Fruit fly (Drosophila melanogaster) whole organism, embryonic: Measurements from ENCODE around the gene CG14835.

Experiments
- ATbp ChIP-seq: fragments of 200-800 bp; sonication (Bioruptor generic); optimal IDR thresholded peaks from 2 replicates; lab custom pipeline; 2017; ENCODE audit warnings: missing biosample characterization, mild to moderate bottlenecking, missing genetic modification characterization, missing genetic modification reagents
- CG10366 ChIP-seq: fragments of 200-800 bp; sonication (Bioruptor generic); IDR thresholded peaks from 2 replicates; pipeline ENCODE4 v1.3.6; 2022; ENCODE audit warnings: missing biosample characterization, missing genetic modification characterization
- CG11085 ChIP-seq: fragments of 200-800 bp; sonication (Bioruptor generic); IDR thresholded peaks from 2 replicates; pipeline ENCODE4 v1.3.6; 2022; ENCODE audit warnings: missing biosample characterization, missing genetic modification characterization
- CG11247 ChIP-seq: fragments of 200-800 bp; sonication (Bioruptor generic); IDR thresholded peaks from 2 replicates; pipeline ENCODE4 v1.3.6; 2022; ENCODE audit warnings: missing biosample characterization, missing genetic modification characterization
- CG11695 ChIP-seq: fragments of 200-800 bp; sonication (Bioruptor generic); IDR thresholded peaks from 3 replicates; pipeline ENCODE4 v1.3.6; 2022; ENCODE audit warnings: missing biosample characterization, missing genetic modification characterization
- CG13624 ChIP-seq: fragments of 200-800 bp; sonication (Bioruptor generic); optimal IDR thresholded peaks from 2 replicates; lab custom pipeline; 2016; ENCODE audit warnings: missing biosample characterization, missing genetic modification characterization
- CG15011 ChIP-seq: fragments of 200-800 bp; sonication (Bioruptor generic); optimal IDR thresholded peaks from 3 replicates; lab custom pipeline; 2018; ENCODE audit warnings: missing biosample characterization, mild to moderate bottlenecking, missing genetic modification characterization
- CG15269 ChIP-seq: fragments of 200-800 bp; sonication (Bioruptor generic); optimal IDR thresholded peaks from 2 replicates; lab custom pipeline; 2018; ENCODE audit warnings: missing biosample characterization, mild to moderate bottlenecking, missing genetic modification characterization, moderate library complexity
- CG17186 ChIP-seq: fragments of 200-800 bp; sonication (Bioruptor generic); optimal IDR thresholded peaks from 3 replicates; lab custom pipeline; 2017; ENCODE audit warnings: missing biosample characterization, missing genetic modification reagents, missing genetic modification characterization
- CG17829 ChIP-seq: fragments of 200-800 bp; optimal IDR thresholded peaks from 2 replicates; lab custom pipeline; 2019; ENCODE audit warnings: missing biosample characterization, mild to moderate bottlenecking, missing genetic modification characterization, moderate library complexity
- CG1832 ChIP-seq: fragments of 200-800 bp; sonication (Bioruptor generic); optimal IDR thresholded peaks from 2 replicates; lab custom pipeline; 2017; ENCODE audit warnings: missing biosample characterization, mild to moderate bottlenecking, missing genetic modification characterization, inconsistent platforms
- CG30431 ChIP-seq: fragments of 200-800 bp; sonication (Bioruptor generic); optimal IDR thresholded peaks from 2 replicates; lab custom pipeline; 2017; ENCODE audit warnings: missing biosample characterization, missing genetic modification characterization
- CG31388 ChIP-seq: fragments of 200-800 bp; sonication (Bioruptor generic); optimal IDR thresholded peaks from 2 replicates; lab custom pipeline; 2016; ENCODE audit warnings: missing biosample characterization, missing genetic modification characterization
- CG31441 ChIP-seq: fragments of 200-800 bp; sonication (Bioruptor generic); IDR thresholded peaks from 2 replicates; pipeline ENCODE4 v1.3.6; 2022; ENCODE audit warnings: missing biosample characterization, missing genetic modification characterization
- CG33557 ChIP-seq: fragments of 200-800 bp; sonication (Bioruptor generic); optimal IDR thresholded peaks from 2 replicates; lab custom pipeline; 2019; ENCODE audit warnings: missing biosample characterization, mild to moderate bottlenecking, missing genetic modification characterization, moderate library complexity
- CG3407 ChIP-seq: fragments of 200-800 bp; sonication (Bioruptor generic); optimal IDR thresholded peaks from 2 replicates; lab custom pipeline; 2018; ENCODE audit warnings: missing biosample characterization, mild to moderate bottlenecking, missing genetic modification characterization
- CG4328 ChIP-seq: fragments of 200-800 bp; sonication (Bioruptor generic); optimal IDR thresholded peaks from 3 replicates; lab custom pipeline; 2017; ENCODE audit warnings: missing biosample characterization, missing genetic modification reagents, missing genetic modification characterization
- CG4820 ChIP-seq: fragments of 200-800 bp; sonication (Bioruptor generic); optimal IDR thresholded peaks from 3 replicates; lab custom pipeline; 2016; ENCODE audit warnings: missing biosample characterization, missing genetic modification characterization
- CG5180 ChIP-seq: fragments of 200-800 bp; sonication (Bioruptor generic); optimal IDR thresholded peaks from 3 replicates; lab custom pipeline; 2017; ENCODE audit warnings: missing biosample characterization, missing genetic modification characterization, mild to moderate bottlenecking, moderate library complexity, missing genetic modification reagents
- CG6272 ChIP-seq: fragments of 200-800 bp; sonication (Bioruptor generic); IDR thresholded peaks from 2 replicates; pipeline ENCODE4 v1.3.6; 2022; ENCODE audit warnings: missing biosample characterization, missing genetic modification characterization
- CG7839 ChIP-seq: fragments of 200-800 bp; sonication (Bioruptor generic); optimal IDR thresholded peaks from 3 replicates; lab custom pipeline; 2018; ENCODE audit warnings: missing biosample characterization, mild to moderate bottlenecking, missing genetic modification characterization, moderate library complexity
- CG8089 ChIP-seq: fragments of 200-800 bp; sonication (Bioruptor generic); optimal IDR thresholded peaks from 3 replicates; lab custom pipeline; 2016; ENCODE audit warnings: missing biosample characterization, missing genetic modification characterization
- CG8388 ChIP-seq: fragments of 200-800 bp; sonication (Bioruptor generic); optimal IDR thresholded peaks from 2 replicates; lab custom pipeline; 2019; ENCODE audit warnings: missing biosample characterization, mild to moderate bottlenecking, missing genetic modification characterization, moderate library complexity
- CG8924 ChIP-seq: fragments of 200-800 bp; optimal IDR thresholded peaks from 3 replicates; lab custom pipeline; 2019; ENCODE audit warnings: missing biosample characterization, mild to moderate bottlenecking, missing genetic modification characterization, moderate library complexity
- CrebB ChIP-seq: fragments of 200-800 bp; sonication (Bioruptor generic); optimal IDR thresholded peaks from 3 replicates; lab custom pipeline; 2018; ENCODE audit warnings: missing biosample characterization, mild to moderate bottlenecking, missing genetic modification characterization
- E2f2 ChIP-seq: fragments of 200-800 bp; sonication (Bioruptor generic); IDR thresholded peaks from 2 replicates; pipeline ENCODE4 v1.3.6; 2022; ENCODE audit warnings: missing biosample characterization, missing genetic modification characterization
- Gug ChIP-seq: fragments of 200-800 bp; sonication (Bioruptor generic); IDR thresholded peaks from 4 replicates; pipeline ENCODE4 v1.3.6; 2022; ENCODE audit warnings: missing biosample characterization, missing genetic modification characterization
- Opbp ChIP-seq: fragments of 200-800 bp; sonication (Bioruptor generic); IDR thresholded peaks from 3 replicates; pipeline ENCODE4 v1.3.6; 2022; ENCODE audit warnings: missing biosample characterization, missing genetic modification characterization; ENCODE audit not compliant: partially characterized antibody
- Optix ChIP-seq: fragments of 200-800 bp; sonication (Bioruptor generic); IDR thresholded peaks from 3 replicates; pipeline ENCODE4 v1.3.6; 2022; ENCODE audit warnings: missing biosample characterization, missing genetic modification characterization
- Tbp ChIP-seq: fragments of >200 bp; optimal IDR thresholded peaks from 2 replicates; lab custom pipeline; 2018; ENCODE audit warnings: missing biosample characterization, missing genetic modification characterization
- Trl ChIP-seq, 3 experiments: fragments of >200 bp in 2 of 3; fragments of 200-800 bp in 1 of 3; sonication (Bioruptor generic) in 1 of 3; optimal IDR thresholded peaks; 2 replicates in 1 of 3; 3 replicates in 2 of 3; lab custom pipeline; 2016 to 2017; ENCODE audit warnings: missing biosample characterization in 1 of 3, missing genetic modification characterization in 1 of 3
- caup ChIP-seq: fragments of 200-800 bp; sonication (Bioruptor generic); optimal IDR thresholded peaks from 3 replicates; lab custom pipeline; 2017; ENCODE audit warnings: missing biosample characterization, mild to moderate bottlenecking, missing genetic modification characterization, moderate library complexity; ENCODE audit not compliant: severe bottlenecking
- corto ChIP-seq: fragments of 200-800 bp; sonication (Bioruptor generic); optimal IDR thresholded peaks from 2 replicates; lab custom pipeline; 2016; ENCODE audit warnings: missing biosample characterization, mild to moderate bottlenecking, missing genetic modification characterization, moderate library complexity
- dmrt99B ChIP-seq: fragments of 200-800 bp; sonication (Bioruptor generic); optimal IDR thresholded peaks from 2 replicates; lab custom pipeline; 2018; ENCODE audit warnings: missing biosample characterization, mild to moderate bottlenecking, missing genetic modification characterization, moderate library complexity
- kni ChIP-seq: fragments of 200-800 bp; sonication (Bioruptor generic); optimal IDR thresholded peaks from 3 replicates; lab custom pipeline; 2017; ENCODE audit warnings: mild to moderate bottlenecking, missing biosample characterization, missing genetic modification reagents, missing genetic modification characterization
- lab ChIP-seq: fragments of 200-800 bp; sonication (Bioruptor generic); optimal IDR thresholded peaks from 3 replicates; lab custom pipeline; 2017; ENCODE audit warnings: missing biosample characterization, missing genetic modification characterization, mild to moderate bottlenecking, moderate library complexity, missing genetic modification reagents
- luna ChIP-seq: fragments of 200-800 bp; sonication (Bioruptor generic); optimal IDR thresholded peaks from 2 replicates; lab custom pipeline; 2016; ENCODE audit warnings: missing biosample characterization, missing genetic modification characterization
- maf-S ChIP-seq: fragments of 200-800 bp; sonication (Bioruptor generic); optimal IDR thresholded peaks from 2 replicates; lab custom pipeline; 2016; ENCODE audit warnings: missing biosample characterization, missing genetic modification characterization
- odd ChIP-seq: fragments of 200-800 bp; sonication (Bioruptor generic); optimal IDR thresholded peaks from 2 replicates; lab custom pipeline; 2017; ENCODE audit warnings: missing biosample characterization, mild to moderate bottlenecking, missing genetic modification characterization
- p53 ChIP-seq: fragments of 200-800 bp; sonication (Bioruptor generic); optimal IDR thresholded peaks from 2 replicates; lab custom pipeline; 2016; ENCODE audit warnings: missing biosample characterization, missing genetic modification characterization
- pzg ChIP-seq: fragments of 200-800 bp; sonication (Bioruptor generic); optimal IDR thresholded peaks from 3 replicates; lab custom pipeline; 2018; ENCODE audit warnings: missing biosample characterization, mild to moderate bottlenecking, missing genetic modification characterization, moderate library complexity
- salm ChIP-seq: fragments of 200-800 bp; sonication (Bioruptor generic); optimal IDR thresholded peaks from 2 replicates; lab custom pipeline; 2018; ENCODE audit warnings: missing biosample characterization, mild to moderate bottlenecking, missing genetic modification characterization
- sc ChIP-seq, 3 experiments: fragments of >200 bp in 2 of 3; fragments of 200-800 bp in 1 of 3; sonication (Bioruptor generic) in 1 of 3; optimal IDR thresholded peaks; 2 replicates in 2 of 3; 3 replicates in 1 of 3; lab custom pipeline; 2017; ENCODE audit warnings: mild to moderate bottlenecking in 1 of 3, missing biosample characterization in 1 of 3, missing genetic modification characterization in 1 of 3, missing genetic modification reagents in 1 of 3
- unc-4 ChIP-seq: fragments of 200-800 bp; sonication (Bioruptor generic); IDR thresholded peaks from 2 replicates; pipeline ENCODE4 v1.3.6; 2022; ENCODE audit warnings: missing biosample characterization, missing genetic modification characterization; ENCODE audit not compliant: partially characterized antibody
- vnd ChIP-seq: fragments of 200-800 bp; sonication (Bioruptor generic); IDR thresholded peaks from 3 replicates; pipeline ENCODE4 v1.3.6; 2022; ENCODE audit warnings: missing biosample characterization, missing genetic modification characterization; ENCODE audit not compliant: partially characterized antibody
- zfh1 ChIP-seq: fragments of 200-800 bp; sonication (Bioruptor generic); IDR thresholded peaks from 3 replicates; pipeline ENCODE4 v1.3.6; 2022; ENCODE audit warnings: missing biosample characterization, missing genetic modification characterization

CG14835 gene

dm6 chr3L:7434715-7435653 lies 2.3 kb downstream of the CG14835 start, which contains the start of gene Rac2 (continued):
- TF ChIP-seq salm (tag; lab: Kevin White, UChicago) (peak; percentile 7), luna (GFP tag; lab: Kevin White, UChicago) (no peak), CG30431 (GFP tag; lab: Kevin White, UChicago) (no peak), CG10366 (GFP tag; lab: Robert Waterston, UW) (no peak), CG4328 (GFP tag; lab: Kevin White, UChicago) (no peak), CG8924 (peak; percentile 13), corto (no peak), Trl (optimal IDR thresholded peaks at IDR 0.05; lab: Kevin White, UChicago) (peak; percentile 95), Trl (GFP tag; optimal IDR thresholded peaks at IDR 0.05; lab: Kevin White, UChicago) (peak; percentile 77), p53 (GFP tag; lab: Kevin White, UChicago) (no peak), Gug (GFP tag; lab: Robert Waterston, UW) (no peak; the same call in 3 of the 4 replicates), E2f2 (GFP tag; lab: Robert Waterston, UW) (peak; percentile 40; the same call in 1 of the 2 replicates), CG3407 (GFP tag; lab: Kevin White, UChicago) (no peak), lab (GFP tag; lab: Kevin White, UChicago) (peak; percentile 49), CG8388 (GFP tag; lab: Kevin White, UChicago) (no peak), zfh1 (no peak), CG11085 (GFP tag; lab: Robert Waterston, UW) (no peak), CG7839 (tag; lab: Kevin White, UChicago) (peak; percentile 31), CrebB (tag; lab: Kevin White, UChicago) (peak; percentile 11), CG17829 (tag; lab: Kevin White, UChicago) (peak; percentile 15), CG15269 (tag; lab: Kevin White, UChicago) (peak; percentile 5), CG11247 (GFP tag; lab: Robert Waterston, UW) (0 out of 2 replicates have a peak, but pooled peaks have one; percentile 4), CG6272 (no peak), Opbp (peak; percentile 53; the same call in 2 of the 3 replicates), kni (peak; percentile 82), Optix (0 out of 3 replicates have a peak, but pooled peaks have one; percentile 19), sc (optimal IDR thresholded peaks at IDR 0.05; lab: Kevin White, UChicago) (no peak), sc (GFP tag; optimal IDR thresholded peaks at IDR 0.05; lab: Kevin White, UChicago) (no peak), CG11695 (GFP tag; lab: Robert Waterston, UW) (0 out of 3 replicates have a peak, but pooled peaks have one; percentile 27), dmrt99B (peak; percentile 5), CG33557 (GFP tag; lab: Kevin White, UChicago) (peak; percentile 27), ATbp (GFP tag; lab: Kevin White, UChicago) (no peak), CG15011 (GFP tag; lab: Kevin White, UChicago) (no peak), vnd (GFP tag; lab: Robert Waterston, UW) (no peak), maf-S (GFP tag; lab: Kevin White, UChicago) (no peak), CG17186 (GFP tag; lab: Kevin White, UChicago) (no peak), odd (GFP tag; lab: Kevin White, UChicago) (peak; percentile 22), unc-4 (no peak; the same call in 1 of the 2 replicates), CG31441 (GFP tag; lab: Robert Waterston, UW) (peak; percentile 16; the same call in 1 of the 2 replicates), CG5180 (GFP tag; lab: Kevin White, UChicago) (no peak), pzg (GFP tag; lab: Kevin White, UChicago) (no peak), Tbp (GFP tag; lab: Kevin White, UChicago) (no peak), CG1832 (GFP tag; lab: Kevin White, UChicago) (peak; percentile 95), CG13624 (no peak), CG8089 (GFP tag; lab: Kevin White, UChicago) (no peak), CG31388 (no peak), CG4820 (GFP tag; lab: Kevin White, UChicago) (no peak), caup (GFP tag; lab: Kevin White, UChicago) (peak; percentile 54)
